Worm (Caenorhabditis elegans) whole organism, late embryonic: ENCODE results near the gene hic-1.
A peak's percentile ranks its signal among the peaks of the same experiment; 100 is the strongest.

Experiments
- C08G9.2 ChIP-seq: sonication (generic microtip); optimal IDR thresholded peaks from 2 replicates; lab custom pipeline; 2016; ENCODE audit warnings: mild to moderate bottlenecking, missing genetic modification characterization, moderate library complexity, missing compliant biosample characterization
- C38D4.7 ChIP-seq: fragments of 200-800 bp; sonication (Bioruptor generic); optimal IDR thresholded peaks from 2 replicates; lab custom pipeline; 2018; ENCODE audit warnings: mild to moderate bottlenecking, missing genetic modification characterization, moderate library complexity, missing compliant biosample characterization
- F13H6.1 ChIP-seq: sonication (generic microtip); optimal IDR thresholded peaks from 2 replicates; lab custom pipeline; 2016; ENCODE audit warnings: missing genetic modification characterization, missing compliant biosample characterization
- K09A11.1 ChIP-seq: sonication (generic microtip); optimal IDR thresholded peaks from 2 replicates; lab custom pipeline; 2017; ENCODE audit warnings: antibody characterized with exemption, mild to moderate bottlenecking, missing genetic modification characterization, missing compliant biosample characterization; ENCODE audit not compliant: insufficient read depth
- ahr-1 ChIP-seq: sonication (generic microtip); optimal IDR thresholded peaks from 2 replicates; lab custom pipeline; 2016; ENCODE audit warnings: missing genetic modification characterization, missing compliant biosample characterization
- ceh-14 ChIP-seq: sonication (generic microtip); optimal IDR thresholded peaks from 2 replicates; lab custom pipeline; 2016; ENCODE audit warnings: missing genotype, missing genetic modification characterization, missing compliant biosample characterization
- ceh-2 ChIP-seq: sonication (generic microtip); optimal IDR thresholded peaks from 2 replicates; lab custom pipeline; 2016; ENCODE audit warnings: missing genotype, missing genetic modification characterization, missing compliant biosample characterization
- ceh-24 ChIP-seq: sonication (generic microtip); optimal IDR thresholded peaks from 2 replicates; lab custom pipeline; 2016; ENCODE audit warnings: mild to moderate bottlenecking, missing genetic modification characterization, missing compliant biosample characterization
- ceh-34 ChIP-seq: sonication (generic microtip); optimal IDR thresholded peaks from 2 replicates; lab custom pipeline; 2016; ENCODE audit warnings: mild to moderate bottlenecking, missing genetic modification characterization, missing compliant biosample characterization
- ceh-48 ChIP-seq: sonication (generic microtip); optimal IDR thresholded peaks from 2 replicates; lab custom pipeline; 2016; ENCODE audit warnings: missing genetic modification characterization, inconsistent platforms, missing compliant biosample characterization
- ceh-9 ChIP-seq: sonication (generic microtip); optimal IDR thresholded peaks from 2 replicates; lab custom pipeline; 2016; ENCODE audit warnings: mild to moderate bottlenecking, missing genetic modification characterization, inconsistent platforms, missing compliant biosample characterization
- che-1 ChIP-seq: sonication (generic microtip); optimal IDR thresholded peaks from 2 replicates; lab custom pipeline; 2016; ENCODE audit warnings: mild to moderate bottlenecking, missing genetic modification characterization, missing compliant biosample characterization
- dve-1 ChIP-seq: sonication (generic microtip); optimal IDR thresholded peaks from 2 replicates; lab custom pipeline; 2017; ENCODE audit warnings: antibody characterized with exemption, mild to moderate bottlenecking, missing genetic modification characterization, missing compliant biosample characterization
- elt-2 ChIP-seq: sonication (generic microtip); optimal IDR thresholded peaks from 2 replicates; lab custom pipeline; 2016; ENCODE audit warnings: missing genetic modification reagents, missing genetic modification characterization, missing compliant biosample characterization
- elt-4 ChIP-seq: sonication (generic microtip); optimal IDR thresholded peaks from 2 replicates; lab custom pipeline; 2016; ENCODE audit warnings: missing genetic modification characterization, missing compliant biosample characterization
- ets-4 ChIP-seq: sonication (generic microtip); optimal IDR thresholded peaks from 2 replicates; lab custom pipeline; 2016; ENCODE audit warnings: missing genetic modification characterization, missing compliant biosample characterization
- eyg-1 ChIP-seq: sonication (generic microtip); optimal IDR thresholded peaks from 2 replicates; lab custom pipeline; 2016; ENCODE audit warnings: missing genotype, missing genetic modification characterization, missing compliant biosample characterization
- hlh-13 ChIP-seq: fragments of 200-800 bp; sonication (Bioruptor generic); optimal IDR thresholded peaks from 2 replicates; lab custom pipeline; 2018; ENCODE audit warnings: mild to moderate bottlenecking, missing genetic modification characterization, missing compliant biosample characterization
- hlh-6 ChIP-seq: sonication (generic microtip); optimal IDR thresholded peaks from 2 replicates; lab custom pipeline; 2016; ENCODE audit warnings: missing genotype, missing genetic modification characterization, missing compliant biosample characterization
- hlh-8 ChIP-seq: sonication (generic microtip); optimal IDR thresholded peaks from 2 replicates; lab custom pipeline; 2016; ENCODE audit warnings: missing genotype, missing genetic modification characterization, missing compliant biosample characterization
- lim-6 ChIP-seq: sonication (generic microtip); optimal IDR thresholded peaks from 2 replicates; lab custom pipeline; 2016; ENCODE audit warnings: missing genetic modification characterization, missing compliant biosample characterization
- lin-11 ChIP-seq: fragments of 200-800 bp; sonication (Bioruptor generic); optimal IDR thresholded peaks from 2 replicates; lab custom pipeline; 2018; ENCODE audit warnings: mild to moderate bottlenecking, missing genetic modification characterization, missing compliant biosample characterization
- madf-2 ChIP-seq: sonication (generic microtip); optimal IDR thresholded peaks from 2 replicates; lab custom pipeline; 2017; ENCODE audit warnings: missing genetic modification characterization, missing compliant biosample characterization
- mec-3 ChIP-seq: sonication (generic microtip); optimal IDR thresholded peaks from 2 replicates; lab custom pipeline; 2016; ENCODE audit warnings: borderline replicate concordance, missing genetic modification characterization, missing compliant biosample characterization
- npax-4 ChIP-seq: sonication (generic microtip); optimal IDR thresholded peaks from 2 replicates; lab custom pipeline; 2016; ENCODE audit warnings: missing genetic modification characterization, missing compliant biosample characterization
- odd-2 ChIP-seq: sonication (generic microtip); optimal IDR thresholded peaks from 2 replicates; lab custom pipeline; 2017; ENCODE audit warnings: antibody characterized with exemption, mild to moderate bottlenecking, missing genetic modification characterization, missing compliant biosample characterization
- pha-2 ChIP-seq: sonication (generic microtip); optimal IDR thresholded peaks from 2 replicates; lab custom pipeline; 2017; ENCODE audit warnings: mild to moderate bottlenecking, missing genetic modification characterization, missing compliant biosample characterization
- pha-4 ChIP-seq: fragments of 150-350 bp; optimal IDR thresholded peaks from 2 replicates; lab custom pipeline; 2018; ENCODE audit warnings: missing biosample characterization, missing genetic modification reagents, missing genetic modification characterization
- pqm-1 ChIP-seq: sonication (generic microtip); optimal IDR thresholded peaks from 2 replicates; lab custom pipeline; 2016; ENCODE audit warnings: missing genetic modification characterization, missing compliant biosample characterization
- ref-2 ChIP-seq: sonication (generic microtip); optimal IDR thresholded peaks from 2 replicates; lab custom pipeline; 2016; ENCODE audit warnings: missing genetic modification characterization, missing compliant biosample characterization
- rnt-1 ChIP-seq: sonication (generic microtip); optimal IDR thresholded peaks from 2 replicates; lab custom pipeline; 2016; ENCODE audit warnings: missing genetic modification characterization, missing compliant biosample characterization
- sdc-2 ChIP-seq: sonication (generic microtip); optimal IDR thresholded peaks from 2 replicates; lab custom pipeline; 2016; ENCODE audit warnings: missing genotype, missing genetic modification characterization, missing compliant biosample characterization
- syd-9 ChIP-seq: sonication (generic microtip); optimal IDR thresholded peaks from 2 replicates; lab custom pipeline; 2016; ENCODE audit warnings: mild to moderate bottlenecking, missing genetic modification characterization, moderate library complexity, missing compliant biosample characterization
- tbx-2 ChIP-seq: sonication (generic microtip); optimal IDR thresholded peaks from 2 replicates; lab custom pipeline; 2016; ENCODE audit warnings: missing genetic modification characterization, missing compliant biosample characterization
- unc-3 ChIP-seq, 2 experiments: fragments of 200-800 bp in 1 of 2; sonication (Bioruptor generic) in 1 of 2; sonication (generic microtip) in 1 of 2; conservative IDR thresholded peaks in 1 of 2; optimal IDR thresholded peaks in 1 of 2; 2 replicates each; pipeline versions ENCODE4 v1.3.6 to Lab custom; 2016 to 2022; ENCODE audit warnings: missing compliant biosample characterization in 2 of 2, missing genetic modification characterization in 2 of 2, missing genetic modification reagents in 1 of 2
- unc-42 ChIP-seq: sonication (generic microtip); optimal IDR thresholded peaks from 2 replicates; lab custom pipeline; 2016; ENCODE audit warnings: missing genotype, missing genetic modification characterization, missing compliant biosample characterization
- unc-55 ChIP-seq: sonication (generic microtip); optimal IDR thresholded peaks from 2 replicates; lab custom pipeline; 2017; ENCODE audit warnings: missing biosample characterization, missing genetic modification reagents, missing genetic modification characterization
- unc-86 ChIP-seq: sonication (generic microtip); optimal IDR thresholded peaks from 2 replicates; lab custom pipeline; 2016; ENCODE audit warnings: missing genetic modification characterization, missing compliant biosample characterization
- ztf-16 ChIP-seq: sonication (generic microtip); optimal IDR thresholded peaks from 2 replicates; lab custom pipeline; 2017; ENCODE audit warnings: missing genetic modification characterization, missing compliant biosample characterization

hic-1 gene

ce11 chrX:6606991-6607390 is 8.4 kb upstream of the hic-1 start, which contains the start of gene cpr-6:
cpr-6 (plus strand) TSS chrX:6607207.
- TF ChIP-seq rnt-1 (no peak), elt-2 (tag; lab: Kevin White, UChicago) (peak; percentile 98)

DNA sequence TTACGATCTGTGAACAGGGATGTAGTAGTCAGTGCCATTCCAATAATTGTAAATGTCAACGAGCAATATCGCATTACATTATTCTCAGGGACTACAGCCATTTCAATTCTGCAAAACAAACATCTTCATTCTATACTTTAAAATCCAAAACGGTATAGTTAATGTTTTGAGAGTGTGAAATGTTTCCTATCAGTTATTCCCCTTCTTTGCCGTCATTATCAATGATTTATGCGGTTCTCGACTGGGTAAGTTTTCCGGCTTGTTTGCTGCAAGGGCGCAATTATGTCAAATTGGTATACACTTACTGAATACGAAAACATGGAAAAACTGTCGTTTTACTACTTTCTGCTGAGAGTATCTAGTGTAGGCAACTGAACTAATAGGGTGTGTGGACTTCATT is 4.5 kb upstream of the hic-1 start, which contains the start of gene F23G4.1:
Gene F23G4.1, minus strand, starts transcription at position 101 of the 400 bp plus-strand sequence.
- no peak for TF ChIP-seq ztf-16 (tag; lab: Kevin White, UChicago)
- TF ChIP-seq pqm-1 (tag; lab: Kevin White, UChicago), result no peak
- TF ChIP-seq ceh-24 (tag; lab: Kevin White, UChicago), result no peak
- no peak for TF ChIP-seq ceh-2 (tag; lab: Kevin White, UChicago)
- TF ChIP-seq ahr-1, result no peak
- no peak for TF ChIP-seq elt-4 (tag; lab: Kevin White, UChicago)
- TF ChIP-seq ceh-9, result no peak
- no peak for TF ChIP-seq hlh-8 (tag; lab: Kevin White, UChicago)
- no peak for TF ChIP-seq unc-42 (tag; lab: Kevin White, UChicago)
- TF ChIP-seq F13H6.1 (tag; lab: Kevin White, UChicago), result no peak
- no peak for TF ChIP-seq hlh-6 (tag; lab: Kevin White, UChicago)
- TF ChIP-seq unc-86 (tag; lab: Kevin White, UChicago), result no peak
- TF ChIP-seq, all 69 proteins: peak for 0

- TF ChIP-seq odd-2 (tag; lab: Kevin White, UChicago), result no peak
- TF ChIP-seq pha-2 (tag; lab: Kevin White, UChicago), result no peak
- TF ChIP-seq elt-4 (tag; lab: Kevin White, UChicago), result no peak
- no peak for TF ChIP-seq madf-2 (tag; lab: Kevin White, UChicago)
- TF ChIP-seq lim-6 (tag; lab: Kevin White, UChicago), result no peak
- no peak for TF ChIP-seq ref-2
- no peak for TF ChIP-seq ceh-48
- no peak for TF ChIP-seq ceh-24 (tag; lab: Kevin White, UChicago)
- no peak for TF ChIP-seq ceh-14 (tag; lab: Kevin White, UChicago)
- TF ChIP-seq unc-86 (tag; lab: Kevin White, UChicago), result no peak
- no peak for TF ChIP-seq unc-55 (GFP tag; lab: Kevin White, UChicago)
- no peak for TF ChIP-seq hlh-6 (tag; lab: Kevin White, UChicago)
- no peak for TF ChIP-seq elt-2 (tag; lab: Kevin White, UChicago)
- no peak for TF ChIP-seq ets-4 (tag; lab: Kevin White, UChicago)
- no peak for TF ChIP-seq rnt-1
- TF ChIP-seq npax-4, result no peak
- no peak for TF ChIP-seq lin-11 (tag; lab: Kevin White, UChicago)
- TF ChIP-seq dve-1 (tag; lab: Kevin White, UChicago), result no peak
- TF ChIP-seq C08G9.2 (tag; lab: Kevin White, UChicago), result no peak
- TF ChIP-seq, all 69 proteins: peak for 0
Measured at ce11 chrX:6601967-6602366, 3.3 kb upstream of the hic-1 start.

- TF ChIP-seq ceh-34 (tag; lab: Kevin White, UChicago), result no peak
- peak; percentile 47 for TF ChIP-seq unc-55 (GFP tag; lab: Kevin White, UChicago)
- TF ChIP-seq hlh-8 (tag; lab: Kevin White, UChicago), result peak; percentile 8
- no peak for TF ChIP-seq elt-4 (tag; lab: Kevin White, UChicago)
- TF ChIP-seq ztf-16 (tag; lab: Kevin White, UChicago), result no peak
Measured at ce11 chrX:6597089-6597488, 1.5 kb downstream of the hic-1 start, which contains the start of gene ttr-6. ttr-6 (minus strand) TSS chrX:6597121.

- TF ChIP-seq mec-3 (tag; lab: Kevin White, UChicago) (no peak), hlh-8 (tag; lab: Kevin White, UChicago) (peak; percentile 46), che-1 (peak; percentile 88), eyg-1 (tag; lab: Kevin White, UChicago) (peak; percentile 74), ztf-16 (tag; lab: Kevin White, UChicago) (peak; percentile 77), elt-4 (tag; lab: Kevin White, UChicago) (no peak), elt-2 (tag; lab: Kevin White, UChicago) (peak; percentile 93), C38D4.7 (GFP tag; lab: Kevin White, UChicago) (peak; percentile 82), ceh-9 (peak; percentile 61), npax-4 (peak; percentile 77), unc-42 (tag; lab: Kevin White, UChicago) (peak; percentile 57), lim-6 (tag; lab: Kevin White, UChicago) (peak; percentile 73), hlh-13 (GFP tag; lab: Kevin White, UChicago) (peak; percentile 83), K09A11.1 (tag; lab: Kevin White, UChicago) (peak; percentile 73), dve-1 (tag; lab: Kevin White, UChicago) (peak; percentile 66), sdc-2 (tag; lab: Kevin White, UChicago) (peak; percentile 88), madf-2 (tag; lab: Kevin White, UChicago) (peak; percentile 85), pha-4 (tag; lab: Kevin White, UChicago) (no peak), ceh-48 (peak; percentile 80), syd-9 (tag; lab: Kevin White, UChicago) (peak; percentile 94), unc-3 (GFP tag; conservative IDR thresholded peaks at IDR 0.05; lab: Robert Waterston, UW) (peak; percentile 89), unc-3 (tag; optimal IDR thresholded peaks at IDR 0.05; lab: Kevin White, UChicago) (peak; percentile 80), unc-86 (tag; lab: Kevin White, UChicago) (peak; percentile 84), tbx-2 (tag; lab: Kevin White, UChicago) (peak; percentile 79)
Measured at ce11 chrX:6593178-6593786, 5.3 kb downstream of the hic-1 start.
